Worm (Caenorhabditis elegans) whole organism, young adult: Measurements from ENCODE around the gene epg-3.
A peak's percentile ranks its signal among the peaks of the same experiment; 100 is the strongest.

Experiments used
- B0035.1 ChIP-seq: sonication (generic microtip); optimal IDR thresholded peaks from 2 replicates; lab custom pipeline; 2016; ENCODE audit warnings: missing genetic modification characterization, mild to moderate bottlenecking, missing compliant biosample characterization, missing genotype, missing genetic modification reagents
- B0336.3 ChIP-seq: fragments of 200-800 bp; sonication (Bioruptor generic); IDR thresholded peaks from 2 replicates; pipeline ENCODE4 v1.3.6; 2022; ENCODE audit warnings: missing genetic modification characterization, missing compliant biosample characterization
- D2030.7 ChIP-seq: fragments of 200-800 bp; sonication (Bioruptor generic); IDR thresholded peaks from 2 replicates; pipeline ENCODE4 v1.3.6; 2022; ENCODE audit warnings: missing genetic modification reagents, missing genetic modification characterization, missing compliant biosample characterization
- F10E7.11 ChIP-seq: sonication (generic microtip); optimal IDR thresholded peaks from 2 replicates; lab custom pipeline; 2017; ENCODE audit warnings: mild to moderate bottlenecking, missing genetic modification characterization, moderate library complexity, missing compliant biosample characterization
- F22D6.2 ChIP-seq: sonication (generic microtip); optimal IDR thresholded peaks from 2 replicates; lab custom pipeline; 2016; ENCODE audit warnings: mild to moderate bottlenecking, missing genetic modification characterization, missing compliant biosample characterization
- F33H1.4 ChIP-seq: fragments of 200-800 bp; sonication (Bioruptor generic); IDR thresholded peaks from 2 replicates; pipeline ENCODE4 v1.3.6; 2022; ENCODE audit warnings: missing genetic modification reagents, missing genetic modification characterization, missing compliant biosample characterization
- F39B2.1 ChIP-seq: fragments of 200-800 bp; sonication (Bioruptor generic); IDR thresholded peaks from 2 replicates; pipeline ENCODE4 v1.3.6; 2022; ENCODE audit warnings: missing genetic modification reagents, missing genetic modification characterization, missing compliant biosample characterization
- K11D2.4 ChIP-seq: fragments of 200-800 bp; sonication (Bioruptor generic); IDR thresholded peaks from 2 replicates; pipeline ENCODE4 v1.3.6; 2022; ENCODE audit warnings: missing genetic modification reagents, missing genetic modification characterization, missing compliant biosample characterization
- K12H6.12 ChIP-seq: fragments of 200-800 bp; sonication (Bioruptor generic); optimal IDR thresholded peaks from 2 replicates; lab custom pipeline; 2018; ENCODE audit warnings: mild to moderate bottlenecking, missing genetic modification characterization, missing compliant biosample characterization
- Y79H2A.3 ChIP-seq: fragments of 200-800 bp; sonication (Bioruptor generic); conservative IDR thresholded peaks from 2 replicates; pipeline ENCODE4 v1.3.6; 2022; ENCODE audit warnings: missing genetic modification reagents, missing genetic modification characterization, missing compliant biosample characterization
- ama-1 ChIP-seq, 3 experiments: fragments of 150-350 bp in 1 of 3; sonication (generic microtip) in 2 of 3; optimal IDR thresholded peaks; 2 replicates each; lab custom pipeline; 2014 to 2018; ENCODE audit warnings: missing biosample characterization in 2 of 3, missing genetic modification characterization in 2 of 3, missing genetic modification reagents in 2 of 3
- atf-7 ChIP-seq: sonication (generic microtip); optimal IDR thresholded peaks from 2 replicates; lab custom pipeline; 2017; ENCODE audit warnings: mild to moderate bottlenecking, missing genetic modification characterization, missing compliant biosample characterization
- athp-1 ChIP-seq: sonication (generic microtip); optimal IDR thresholded peaks from 2 replicates; lab custom pipeline; 2017; ENCODE audit warnings: mild to moderate bottlenecking, missing genetic modification characterization, missing compliant biosample characterization
- attf-3 ChIP-seq: fragments of 200-800 bp; sonication (Bioruptor generic); conservative IDR thresholded peaks from 2 replicates; pipeline ENCODE4 v1.3.6; 2022; ENCODE audit warnings: missing genetic modification reagents, missing genetic modification characterization, missing compliant biosample characterization
- attf-6 ChIP-seq: fragments of 200-800 bp; sonication (Bioruptor generic); IDR thresholded peaks from 2 replicates; pipeline ENCODE4 v1.3.6; 2022; ENCODE audit warnings: missing genetic modification reagents, missing genetic modification characterization, missing compliant biosample characterization
- bed-2 ChIP-seq: fragments of 200-800 bp; sonication (Bioruptor generic); IDR thresholded peaks from 2 replicates; pipeline ENCODE4 v1.3.6; 2022; ENCODE audit warnings: missing genetic modification reagents, missing genetic modification characterization, missing compliant biosample characterization
- ceh-100 ChIP-seq: fragments of 200-800 bp; sonication (Bioruptor generic); IDR thresholded peaks from 2 replicates; pipeline ENCODE4 v1.3.6; 2022; ENCODE audit warnings: missing genetic modification reagents, missing genetic modification characterization, missing compliant biosample characterization
- ceh-58 ChIP-seq: fragments of 200-800 bp; sonication (Bioruptor generic); IDR thresholded peaks from 2 replicates; pipeline ENCODE4 v1.3.6; 2022; ENCODE audit warnings: missing genetic modification characterization, missing compliant biosample characterization
- ceh-91 ChIP-seq: fragments of 200-800 bp; sonication (Bioruptor generic); IDR thresholded peaks from 2 replicates; pipeline ENCODE4 v1.3.6; 2022; ENCODE audit warnings: missing genetic modification reagents, missing genetic modification characterization, missing compliant biosample characterization
- chd-7 ChIP-seq: sonication (generic microtip); optimal IDR thresholded peaks from 2 replicates; lab custom pipeline; 2016; ENCODE audit warnings: mild to moderate bottlenecking, missing genetic modification characterization, moderate library complexity, missing compliant biosample characterization
- die-1 ChIP-seq: sonication (generic microtip); optimal IDR thresholded peaks from 2 replicates; lab custom pipeline; 2016; ENCODE audit warnings: missing genotype, mild to moderate bottlenecking, missing genetic modification characterization, missing compliant biosample characterization
- dpl-1 ChIP-seq: fragments of 150-350 bp; optimal IDR thresholded peaks from 2 replicates; lab custom pipeline; 2014; ENCODE audit warnings: missing biosample characterization, missing genetic modification reagents, missing genetic modification characterization
- egl-44 ChIP-seq: fragments of 200-800 bp; sonication (Bioruptor generic); IDR thresholded peaks from 2 replicates; pipeline ENCODE4 v1.3.6; 2022; ENCODE audit warnings: missing genetic modification reagents, missing genetic modification characterization, missing compliant biosample characterization
- egrh-3 ChIP-seq: fragments of 200-800 bp; sonication (Bioruptor generic); IDR thresholded peaks from 2 replicates; pipeline ENCODE4 v1.3.6; 2022; ENCODE audit warnings: missing genetic modification reagents, missing genetic modification characterization, missing compliant biosample characterization
- ets-4 ChIP-seq: fragments of 200-800 bp; sonication (Bioruptor generic); optimal IDR thresholded peaks from 2 replicates; lab custom pipeline; 2018; ENCODE audit warnings: mild to moderate bottlenecking, missing genetic modification characterization, missing compliant biosample characterization
- lsl-1 ChIP-seq: fragments of 200-800 bp; sonication (Bioruptor generic); optimal IDR thresholded peaks from 2 replicates; lab custom pipeline; 2018; ENCODE audit warnings: mild to moderate bottlenecking, missing genetic modification characterization, moderate library complexity, missing compliant biosample characterization
- lsy-27 ChIP-seq: sonication (generic microtip); optimal IDR thresholded peaks from 2 replicates; lab custom pipeline; 2017; ENCODE audit warnings: missing genetic modification characterization, mild to moderate bottlenecking, missing compliant biosample characterization, antibody characterized with exemption, missing genotype, borderline replicate concordance; ENCODE audit not compliant: insufficient read depth
- madf-3 ChIP-seq: fragments of 200-800 bp; sonication (Bioruptor generic); IDR thresholded peaks from 2 replicates; pipeline ENCODE4 v1.3.6; 2022; ENCODE audit warnings: missing genetic modification reagents, missing genetic modification characterization, missing compliant biosample characterization
- madf-6 ChIP-seq: fragments of 200-800 bp; sonication (Bioruptor generic); IDR thresholded peaks from 2 replicates; pipeline ENCODE4 v1.3.6; 2022; ENCODE audit warnings: missing genetic modification reagents, missing genetic modification characterization, missing compliant biosample characterization
- madf-8 ChIP-seq: fragments of 200-800 bp; sonication (Bioruptor generic); conservative IDR thresholded peaks from 2 replicates; pipeline ENCODE4 v1.3.6; 2022; ENCODE audit warnings: missing genetic modification reagents, missing genetic modification characterization, missing compliant biosample characterization
- mcd-1 ChIP-seq: fragments of 200-800 bp; sonication (Bioruptor generic); IDR thresholded peaks from 2 replicates; pipeline ENCODE4 v1.3.6; 2022; ENCODE audit warnings: missing genetic modification reagents, missing genetic modification characterization, missing compliant biosample characterization
- mes-4 ChIP-seq: sonication (generic microtip); optimal IDR thresholded peaks from 2 replicates; lab custom pipeline; 2016; ENCODE audit warnings: missing genotype, missing genetic modification characterization, missing compliant biosample characterization
- nhr-179 ChIP-seq: sonication (generic microtip); optimal IDR thresholded peaks from 2 replicates; lab custom pipeline; 2016; ENCODE audit warnings: mild to moderate bottlenecking, missing genetic modification characterization, missing compliant biosample characterization
- pbrm-1 ChIP-seq: fragments of 200-800 bp; sonication (Bioruptor generic); IDR thresholded peaks from 2 replicates; pipeline ENCODE4 v1.3.6; 2022; ENCODE audit warnings: missing genetic modification reagents, missing genetic modification characterization, missing compliant biosample characterization
- pha-4 ChIP-seq: fragments of 150-350 bp; sonication (generic microtip); optimal IDR thresholded peaks from 2 replicates; lab custom pipeline; 2014; ENCODE audit warnings: missing biosample characterization, missing genetic modification reagents, missing genetic modification characterization
- rcor-1 ChIP-seq: fragments of 200-800 bp; sonication (Bioruptor generic); IDR thresholded peaks from 2 replicates; pipeline ENCODE4 v1.3.6; 2022; ENCODE audit warnings: missing genetic modification reagents, missing genetic modification characterization, missing compliant biosample characterization
- unc-62 ChIP-seq: fragments of 150-350 bp; optimal IDR thresholded peaks from 2 replicates; lab custom pipeline; 2014; ENCODE audit warnings: missing biosample characterization, missing genetic modification reagents, missing genetic modification characterization
- zfh-2 ChIP-seq: fragments of 200-800 bp; sonication (Bioruptor generic); conservative IDR thresholded peaks from 2 replicates; pipeline ENCODE4 v1.3.6; 2022; ENCODE audit warnings: missing genetic modification reagents, missing genetic modification characterization, missing compliant biosample characterization
- zim-3 ChIP-seq: sonication (generic microtip); optimal IDR thresholded peaks from 2 replicates; lab custom pipeline; 2017; ENCODE audit warnings: mild to moderate bottlenecking, missing genetic modification characterization, moderate library complexity, missing compliant biosample characterization
- ztf-6 ChIP-seq: fragments of 200-800 bp; sonication (Bioruptor generic); IDR thresholded peaks from 2 replicates; pipeline ENCODE4 v1.3.6; 2022; ENCODE audit warnings: missing genetic modification reagents, missing genetic modification characterization, missing compliant biosample characterization

epg-3 gene

DNA sequence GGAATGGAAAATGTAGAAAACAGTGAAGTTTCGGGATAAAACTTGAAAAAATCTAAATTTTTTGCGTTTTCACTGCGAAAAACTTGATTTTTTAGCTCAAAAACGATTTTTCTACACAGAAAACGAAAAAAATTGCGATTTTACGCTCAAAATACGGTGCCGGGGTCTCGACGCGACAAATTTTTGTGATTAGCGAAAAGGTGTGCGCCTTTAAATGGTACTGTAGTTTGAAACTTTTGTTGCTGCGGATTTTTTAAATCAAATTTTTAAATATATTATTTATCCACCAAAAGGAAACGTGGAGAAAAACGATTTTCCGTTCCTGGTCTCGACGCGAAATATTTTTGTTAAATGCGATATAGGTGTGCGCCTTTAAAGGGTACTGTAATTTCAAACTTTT lies 27.3 kb upstream of the epg-3 start:
- TF ChIP-seq lsl-1 (GFP tag; lab: Kevin White, UChicago): peak; percentile 73
- TF ChIP-seq madf-6: peak; percentile 39
- TF ChIP-seq F33H1.4: peak; percentile 53; the same call in 1 of the 2 replicates
- TF ChIP-seq B0035.1: no peak
- 0 out of 2 replicates have a peak, but pooled peaks have one; percentile 15 for TF ChIP-seq ceh-91 (GFP tag; lab: Robert Waterston, UW)

DNA sequence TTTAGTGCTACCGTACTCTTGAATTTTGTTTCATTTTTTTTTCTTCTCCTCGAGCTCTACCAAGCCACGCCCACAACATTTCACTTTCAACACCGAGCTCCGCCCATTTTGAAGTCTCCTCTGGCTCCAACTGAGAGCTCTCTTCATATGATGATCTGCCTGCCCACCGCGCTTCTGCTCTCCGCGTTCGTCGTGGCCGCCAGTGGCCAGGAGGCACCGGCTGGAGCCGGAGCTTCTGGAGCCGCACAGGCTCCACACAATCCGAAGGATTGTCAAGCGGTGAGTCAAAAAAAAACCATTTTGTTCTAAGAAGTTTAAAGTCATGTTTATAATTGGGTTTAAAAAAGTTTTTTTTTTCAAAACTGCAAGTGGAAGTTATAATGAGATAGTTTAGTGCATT lies 24.2 kb upstream of the epg-3 start, which contains the start of gene flp-14:
flp-14 (plus strand) TSS at position 146 of the 400 bp plus-strand sequence.
- TF ChIP-seq chd-7 (tag; lab: Kevin White, UChicago) (no peak), zfh-2 (GFP tag; lab: Robert Waterston, UW) (peak; percentile 85), athp-1 (no peak), dpl-1 (GFP tag; lab: Kevin White, UChicago) (no peak), ama-1 (optimal IDR thresholded peaks at IDR 0.05; lab: Kevin White, UChicago) (no peak), ama-1 (GFP tag; optimal IDR thresholded peaks at IDR 0.05; lab: Kevin White, UChicago) (no peak), egl-44 (GFP tag; lab: Robert Waterston, UW) (no peak), egrh-3 (GFP tag; lab: Robert Waterston, UW) (peak; percentile 77; the same call in 1 of the 2 replicates)
- TF ChIP-seq, all 124 proteins: peak for 2

DNA sequence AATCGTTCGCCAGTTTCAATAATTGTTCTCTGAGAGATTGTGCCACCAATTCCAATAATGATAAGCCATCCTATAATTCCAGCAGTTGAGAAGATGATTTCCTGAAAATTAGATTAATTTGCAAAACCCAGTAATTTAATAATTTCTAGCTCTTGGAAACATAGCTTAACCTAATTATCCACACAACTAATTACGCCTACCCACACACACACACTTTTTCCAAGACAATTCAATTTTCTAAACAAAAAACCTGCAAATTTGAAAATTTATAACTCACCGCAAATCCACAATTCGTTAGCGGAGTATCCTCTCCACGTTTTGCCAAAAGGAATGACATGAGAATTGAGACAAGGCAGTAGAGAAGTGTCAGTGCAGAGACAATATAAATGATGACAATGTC lies 18.1 kb upstream of the epg-3 start:
- no peak for TF ChIP-seq mcd-1 (GFP tag; lab: Robert Waterston, UW)

DNA sequence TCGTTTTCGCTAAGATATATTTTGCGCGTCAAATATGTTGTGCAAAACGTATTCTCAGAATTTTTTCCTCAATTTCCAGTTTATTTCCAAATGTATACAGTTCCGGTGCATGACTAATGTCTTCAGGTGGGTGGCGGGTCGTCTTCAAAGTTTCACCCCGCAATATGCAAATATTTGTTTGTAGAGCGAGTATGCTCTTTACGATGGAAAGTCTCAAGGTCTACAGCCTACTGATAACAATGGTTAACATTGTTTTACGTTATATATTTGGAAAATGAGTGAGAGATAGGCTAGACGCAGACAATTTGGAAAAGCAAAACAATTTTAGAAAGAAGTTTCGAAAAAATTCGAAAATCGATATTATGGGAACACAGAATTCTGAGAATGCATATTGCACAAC lies 16.7 kb upstream of the epg-3 start:
- TF ChIP-seq ceh-58 (no peak), dpl-1 (GFP tag; lab: Kevin White, UChicago) (no peak), D2030.7 (no peak), Y79H2A.3 (GFP tag; lab: Robert Waterston, UW) (no peak), zim-3 (no peak), ceh-100 (GFP tag; lab: Robert Waterston, UW) (no peak), ztf-6 (GFP tag; lab: Robert Waterston, UW) (no peak), B0035.1 (no peak), ama-1 (optimal IDR thresholded peaks at IDR 0.05; lab: Kevin White, UChicago) (no peak), ama-1 (GFP tag; optimal IDR thresholded peaks at IDR 0.05; lab: Kevin White, UChicago) (no peak), pha-4 (no peak), egl-44 (GFP tag; lab: Robert Waterston, UW) (no peak), F33H1.4 (no peak), bed-2 (GFP tag; lab: Robert Waterston, UW) (no peak), K12H6.12 (tag; lab: Kevin White, UChicago) (no peak), madf-3 (GFP tag; lab: Robert Waterston, UW) (no peak), pbrm-1 (no peak), atf-7 (tag; lab: Kevin White, UChicago) (no peak), mes-4 (no peak)

DNA sequence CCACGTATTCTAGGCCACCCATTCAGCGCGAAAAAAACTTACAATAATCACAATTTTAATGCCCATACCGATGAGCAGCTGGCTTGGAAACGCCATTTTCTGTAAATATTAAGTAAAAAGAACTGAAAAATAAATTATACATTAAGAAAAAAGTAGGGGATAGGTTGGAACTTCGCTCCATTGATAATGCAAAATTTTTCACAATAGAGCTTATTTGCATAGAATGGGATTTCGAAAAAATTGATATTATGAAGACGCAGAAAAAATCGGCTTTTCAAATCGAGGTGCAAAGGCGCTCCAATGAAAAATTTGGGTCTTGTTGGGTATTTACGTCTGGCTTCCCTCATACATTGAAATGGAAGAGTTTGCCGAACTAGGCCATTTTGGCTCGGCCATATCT lies 15.9 kb upstream of the epg-3 start, which contains the start of gene Y37D8A.16:
Y37D8A.16 (minus strand) TSS at position 101 of the 400 bp plus-strand sequence.
- TF ChIP-seq madf-8 (GFP tag; lab: Robert Waterston, UW): no peak
- TF ChIP-seq attf-6: no peak
- no peak for TF ChIP-seq dpl-1 (GFP tag; lab: Kevin White, UChicago)
- no peak for TF ChIP-seq die-1 (tag; lab: Kevin White, UChicago)
- TF ChIP-seq B0336.3 (GFP tag; lab: Robert Waterston, UW): no peak
- TF ChIP-seq ets-4: no peak
- no peak for TF ChIP-seq unc-62
- TF ChIP-seq attf-3 (GFP tag; lab: Robert Waterston, UW): no peak
- TF ChIP-seq rcor-1: no peak
- no peak for TF ChIP-seq nhr-179 (tag; lab: Kevin White, UChicago)
- TF ChIP-seq pbrm-1: no peak
- no peak for TF ChIP-seq F39B2.1 (GFP tag; lab: Robert Waterston, UW)
- TF ChIP-seq K11D2.4 (GFP tag; lab: Robert Waterston, UW): no peak
- TF ChIP-seq F22D6.2 (tag; lab: Kevin White, UChicago): no peak
- TF ChIP-seq F10E7.11 (tag; lab: Kevin White, UChicago): no peak
- no peak for TF ChIP-seq zfh-2 (GFP tag; lab: Robert Waterston, UW)
- no peak for TF ChIP-seq lsy-27 (tag; lab: Kevin White, UChicago)
